Fruit fly (Drosophila melanogaster) whole organism: ENCODE measurements around the gene CG2200.

Experiments used
- CG8478 ChIP-seq: fragments of >200 bp; optimal IDR thresholded peaks from 2 replicates; lab custom pipeline; 2018; ENCODE audit warnings: inconsistent platforms
- Dll ChIP-seq: fragments of >200 bp; optimal IDR thresholded peaks from 2 replicates; lab custom pipeline; 2017
- EcR ChIP-seq, 2 experiments: fragments of >200 bp; optimal IDR thresholded peaks; 2 replicates each; lab custom pipeline; 2017; ENCODE audit warnings: missing biosample characterization in 2 of 2, missing genetic modification characterization in 2 of 2, missing genetic modification reagents in 2 of 2
- pan ChIP-seq: fragments of >200 bp; optimal IDR thresholded peaks from 2 replicates; lab custom pipeline; 2017
- psq ChIP-seq: fragments of >200 bp; optimal IDR thresholded peaks from 2 replicates; lab custom pipeline; 2017
- usp ChIP-seq: fragments of >200 bp; optimal IDR thresholded peaks from 2 replicates; lab custom pipeline; 2017; ENCODE audit warnings: missing biosample characterization, missing genetic modification characterization, mixed read lengths

Gene CG2200

DNA sequence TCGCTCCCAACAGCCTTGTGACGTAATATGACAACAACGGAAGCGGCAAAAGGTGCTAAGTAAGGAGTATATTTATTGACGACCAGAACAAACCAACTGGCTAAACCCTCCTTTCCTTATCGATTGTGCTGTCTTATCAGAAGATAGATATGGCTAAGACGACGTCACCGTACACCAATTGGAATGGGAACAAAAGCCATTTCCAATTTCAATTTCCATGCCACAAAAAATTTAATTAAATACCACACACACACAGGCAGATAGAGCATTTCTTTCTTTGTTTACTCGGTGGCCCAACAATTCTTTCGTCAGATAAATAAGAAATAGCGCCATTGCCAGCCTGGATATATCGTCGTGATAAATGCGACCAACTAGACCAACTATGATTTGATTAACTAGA, 10.5 kb downstream of the CG2200 start:
- TF ChIP-seq pan (lab: Kevin White, UChicago): no peak
- no peak for TF ChIP-seq EcR (GFP tag; optimal IDR thresholded peaks at IDR 0.05; lab: Kevin White, UChicago)
- TF ChIP-seq CG8478 (lab: Kevin White, UChicago): no peak
- no peak for TF ChIP-seq Dll (lab: Kevin White, UChicago)
- no peak for TF ChIP-seq psq
- TF ChIP-seq usp (GFP tag; lab: Kevin White, UChicago): no peak

DNA sequence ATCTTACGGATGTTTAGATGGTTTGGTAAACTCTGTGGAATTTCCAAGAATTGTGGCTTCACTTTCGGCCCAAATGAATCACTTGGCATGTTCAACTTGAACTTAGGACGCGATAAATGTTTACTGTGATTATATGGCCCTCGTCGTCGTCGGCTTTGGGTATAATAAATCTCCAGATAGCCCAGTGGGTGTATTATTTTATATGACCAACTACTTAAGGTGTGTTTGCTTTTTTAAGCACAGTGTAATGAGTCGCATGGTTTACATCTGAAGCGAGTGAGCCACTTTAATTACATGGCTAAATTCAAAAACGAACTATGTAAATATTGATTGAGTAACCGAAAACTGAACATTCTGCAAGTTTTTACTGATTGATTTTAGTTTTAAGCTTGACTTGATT, 11.1 kb downstream of the CG2200 start:
- TF ChIP-seq psq (no peak), pan (lab: Kevin White, UChicago) (no peak), Dll (lab: Kevin White, UChicago) (no peak), usp (GFP tag; lab: Kevin White, UChicago) (no peak), EcR (GFP tag; optimal IDR thresholded peaks at IDR 0.05; lab: Kevin White, UChicago) (no peak), CG8478 (lab: Kevin White, UChicago) (no peak)

DNA sequence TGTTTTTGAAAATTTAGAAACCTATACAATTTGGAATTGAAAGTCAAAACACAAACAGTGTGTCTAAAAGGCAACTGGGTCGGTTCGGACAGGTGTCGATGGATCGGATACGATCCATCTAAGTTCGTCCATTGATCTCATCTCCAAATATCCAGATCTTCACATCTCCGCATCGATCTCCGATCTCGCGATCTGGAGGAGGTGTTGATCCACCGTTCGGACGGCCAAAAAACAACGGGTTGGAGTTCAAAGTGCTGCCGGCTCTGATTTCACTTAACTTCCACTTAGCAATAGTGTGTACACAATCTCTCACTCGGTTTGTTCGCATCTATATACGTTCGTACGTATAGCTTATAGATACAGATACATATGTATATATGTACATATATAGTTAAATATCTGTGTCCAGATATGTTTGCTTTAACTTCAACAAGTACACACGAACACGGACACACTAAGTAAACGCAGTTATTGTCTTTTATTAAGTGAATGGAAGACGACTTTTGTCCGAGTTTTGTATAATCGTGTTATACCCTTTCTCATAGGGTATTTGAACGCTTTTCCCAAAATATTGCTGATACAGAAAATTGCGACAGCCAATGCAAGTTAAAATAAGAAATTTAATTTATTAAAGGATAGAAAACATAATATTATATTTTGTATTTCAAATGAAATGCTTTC, 14.2 kb downstream of the CG2200 start, which contains the start of gene Fer3HCH:
Fer3HCH (minus strand) TSS at position 51 of the 681 bp plus-strand sequence.
- TF ChIP-seq pan (lab: Kevin White, UChicago) (no peak), EcR (GFP tag; optimal IDR thresholded peaks at IDR 0.05; lab: Kevin White, UChicago) (no peak), CG8478 (lab: Kevin White, UChicago) (no peak), Dll (lab: Kevin White, UChicago) (no peak), usp (GFP tag; lab: Kevin White, UChicago) (no peak), psq (no peak)

DNA sequence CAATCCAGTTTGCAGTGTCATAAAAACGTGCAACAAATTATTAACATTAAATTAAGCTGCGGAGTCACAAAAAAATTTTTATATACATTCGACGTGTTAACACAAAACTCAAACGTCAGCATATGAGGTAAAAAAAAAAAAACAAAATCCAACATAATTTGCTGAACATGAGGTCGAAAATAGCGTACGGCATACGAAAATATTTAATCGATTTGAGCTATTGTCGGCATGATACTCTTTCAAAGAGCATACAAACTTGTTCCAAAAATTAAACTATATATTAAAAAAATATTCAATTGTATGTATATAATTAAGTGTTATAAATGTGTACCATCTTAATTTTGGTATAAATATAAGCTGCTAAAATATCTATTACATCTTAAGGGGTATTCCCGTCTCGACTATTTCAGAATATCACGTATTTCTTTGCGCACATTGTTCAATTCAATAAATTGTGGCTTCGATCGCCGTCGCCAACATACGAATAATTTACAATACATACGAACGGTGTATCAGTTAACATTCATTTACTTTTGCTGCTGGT, 15.6 kb downstream of the CG2200 start:
- TF ChIP-seq usp (GFP tag; lab: Kevin White, UChicago) (no peak), pan (lab: Kevin White, UChicago) (no peak)

DNA sequence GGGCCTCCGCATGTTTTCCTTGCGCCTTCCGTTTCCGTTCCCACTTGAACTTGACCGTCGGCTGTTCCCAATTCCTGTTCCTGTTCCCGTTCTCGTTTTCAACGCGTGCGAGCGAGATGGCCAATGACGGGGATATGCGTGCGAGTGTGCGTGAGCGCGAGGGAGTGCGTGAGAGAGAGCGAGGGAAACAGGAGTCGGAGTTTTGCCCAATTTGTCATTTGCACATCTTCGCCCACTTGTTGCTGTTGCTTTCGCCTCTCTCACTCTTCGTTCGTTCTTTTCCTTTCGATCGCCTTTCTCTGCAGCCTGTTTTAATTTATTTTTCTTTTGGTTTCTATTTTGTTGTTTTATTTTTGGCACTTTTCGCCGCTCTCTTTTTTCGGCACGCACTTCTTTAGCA, 17.7 kb downstream of the CG2200 start:
- TF ChIP-seq psq: no peak
- no peak for TF ChIP-seq Dll (lab: Kevin White, UChicago)
- TF ChIP-seq CG8478 (lab: Kevin White, UChicago): no peak
- TF ChIP-seq EcR (GFP tag; optimal IDR thresholded peaks at IDR 0.05; lab: Kevin White, UChicago): no peak

DNA sequence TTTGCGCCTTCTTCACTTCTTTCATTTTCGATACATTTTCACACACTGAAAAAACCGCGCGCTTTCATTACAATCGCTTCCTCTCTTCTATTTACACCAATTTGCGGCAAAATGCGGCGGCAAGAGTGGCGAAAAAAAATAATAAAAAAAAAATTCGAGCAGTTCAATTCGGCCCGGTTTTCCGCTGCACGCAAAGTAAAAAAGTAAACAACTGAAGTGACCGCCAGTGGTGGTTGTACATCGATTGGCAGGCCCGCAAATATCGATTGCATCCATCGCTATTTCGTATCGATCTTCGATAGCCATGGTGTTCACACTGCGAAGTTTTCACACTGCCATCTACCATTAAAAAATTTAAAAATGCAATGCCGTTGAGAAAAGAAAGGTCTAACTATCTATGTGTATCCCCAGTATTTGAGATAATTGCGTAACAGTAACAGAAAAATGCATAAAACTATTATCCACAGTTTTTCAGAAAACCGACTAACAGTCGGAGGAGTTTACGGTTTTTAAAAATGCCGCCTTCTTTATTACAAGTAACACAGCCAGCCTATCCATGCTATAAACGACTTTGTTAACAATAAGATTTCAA, 18.2 kb downstream of the CG2200 start, which contains the start of gene Chpf:
Chpf (minus strand) TSS at position 225 of the 592 bp plus-strand sequence.
- no peak for TF ChIP-seq EcR (GFP tag; optimal IDR thresholded peaks at IDR 0.05; lab: Kevin White, UChicago)

DNA sequence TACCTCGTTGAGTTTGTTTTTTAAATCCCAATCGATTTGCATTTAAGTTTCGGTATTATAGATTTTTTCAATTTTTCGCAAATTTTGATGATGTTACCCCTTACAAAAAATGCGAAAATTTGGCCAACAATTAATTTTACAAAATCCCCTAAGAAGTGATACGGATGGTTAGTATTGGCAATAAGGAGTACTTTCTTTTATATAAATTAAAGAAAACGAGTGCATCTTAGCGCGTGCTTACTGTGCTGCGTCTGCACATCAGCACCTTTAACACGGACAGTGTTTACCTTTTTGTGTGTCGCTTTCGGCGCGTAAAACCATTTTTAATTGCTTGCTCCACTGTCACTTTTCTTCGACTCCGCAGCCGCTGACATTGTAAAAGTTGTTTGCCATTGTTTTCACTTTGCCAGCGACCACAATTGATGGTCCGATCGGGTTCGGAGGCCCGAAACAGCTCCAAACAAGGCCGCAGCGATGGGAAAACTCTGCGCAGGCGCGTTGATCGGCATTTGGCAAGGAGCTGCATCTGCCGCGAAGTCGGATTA, 19.8 kb downstream of the CG2200 start:
- TF ChIP-seq CG8478 (lab: Kevin White, UChicago) (no peak), pan (lab: Kevin White, UChicago) (no peak), usp (GFP tag; lab: Kevin White, UChicago) (no peak), EcR (GFP tag; optimal IDR thresholded peaks at IDR 0.05; lab: Kevin White, UChicago) (no peak), Dll (lab: Kevin White, UChicago) (no peak), psq (no peak)

DNA sequence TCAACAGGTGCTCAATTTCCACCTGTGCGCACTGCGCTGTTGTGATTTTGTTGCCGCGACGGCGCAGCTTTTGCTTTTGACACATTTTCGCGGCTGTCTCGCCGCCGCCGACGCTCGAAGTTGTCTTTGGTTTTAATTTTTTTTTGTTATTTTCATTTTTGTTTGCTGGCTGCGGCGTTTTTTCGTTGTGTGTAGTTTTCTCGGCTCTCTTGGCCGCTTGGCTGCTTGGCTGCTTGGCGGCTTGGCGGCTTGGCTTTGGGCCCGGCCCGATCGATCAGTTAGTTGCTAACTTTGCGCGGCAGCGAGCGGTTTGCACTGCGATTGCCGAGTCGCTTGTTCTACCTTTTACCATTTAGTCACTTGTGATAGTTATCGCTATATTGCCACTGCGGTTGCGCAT, 20.8 kb downstream of the CG2200 start, which contains the start of gene CG42237:
CG42237 (plus strand) TSS at position 271 of the 400 bp plus-strand sequence.
- no peak for TF ChIP-seq EcR (GFP tag; optimal IDR thresholded peaks at IDR 0.05; lab: Kevin White, UChicago)
- no peak for TF ChIP-seq Dll (lab: Kevin White, UChicago)
- no peak for TF ChIP-seq pan (lab: Kevin White, UChicago)
- TF ChIP-seq usp (GFP tag; lab: Kevin White, UChicago): no peak
- TF ChIP-seq CG8478 (lab: Kevin White, UChicago): no peak
- TF ChIP-seq psq: no peak

DNA sequence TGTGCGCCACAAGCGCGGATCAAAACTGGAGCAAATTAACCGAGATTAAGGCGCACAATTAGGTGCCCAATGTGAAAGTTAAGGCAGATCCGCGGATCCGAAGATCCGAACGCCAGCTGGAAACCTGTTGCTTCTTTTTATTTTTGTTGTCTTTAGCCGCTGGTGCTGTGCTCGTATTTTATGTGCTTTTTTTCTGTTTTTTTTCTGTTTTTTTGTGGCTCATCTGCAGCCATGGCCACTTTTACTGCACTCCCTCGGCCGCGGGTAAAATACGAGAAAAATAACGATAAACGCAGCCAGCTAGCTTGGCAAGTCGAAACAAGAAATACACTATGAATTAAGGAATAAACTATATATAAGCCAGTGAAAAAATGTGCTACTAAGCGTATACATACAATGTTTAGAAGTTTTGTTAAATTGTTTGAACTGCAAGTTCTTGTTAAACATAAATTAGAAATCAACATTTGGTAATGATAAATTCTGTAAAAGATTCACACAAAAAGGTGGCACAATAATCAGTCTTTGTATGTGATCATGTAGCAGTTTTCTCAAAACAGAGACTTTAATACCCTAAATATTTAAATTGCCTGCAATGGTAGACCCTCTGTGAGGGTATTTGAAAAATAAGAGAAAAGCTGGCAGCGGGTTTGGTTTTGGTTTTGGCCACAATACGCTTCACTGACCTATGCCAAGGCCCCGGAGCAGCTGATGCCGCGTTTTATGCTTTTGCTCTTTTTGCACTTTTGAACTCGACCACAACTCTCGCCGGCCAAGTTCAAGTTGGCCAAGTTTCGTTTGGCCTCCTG, 22.5 kb downstream of the CG2200 start:
- TF ChIP-seq pan (lab: Kevin White, UChicago): no peak
- no peak for TF ChIP-seq CG8478 (lab: Kevin White, UChicago)
- no peak for TF ChIP-seq EcR (GFP tag; optimal IDR thresholded peaks at IDR 0.05; lab: Kevin White, UChicago)
- no peak for TF ChIP-seq psq
- no peak for TF ChIP-seq usp (GFP tag; lab: Kevin White, UChicago)
- no peak for TF ChIP-seq Dll (lab: Kevin White, UChicago)

DNA sequence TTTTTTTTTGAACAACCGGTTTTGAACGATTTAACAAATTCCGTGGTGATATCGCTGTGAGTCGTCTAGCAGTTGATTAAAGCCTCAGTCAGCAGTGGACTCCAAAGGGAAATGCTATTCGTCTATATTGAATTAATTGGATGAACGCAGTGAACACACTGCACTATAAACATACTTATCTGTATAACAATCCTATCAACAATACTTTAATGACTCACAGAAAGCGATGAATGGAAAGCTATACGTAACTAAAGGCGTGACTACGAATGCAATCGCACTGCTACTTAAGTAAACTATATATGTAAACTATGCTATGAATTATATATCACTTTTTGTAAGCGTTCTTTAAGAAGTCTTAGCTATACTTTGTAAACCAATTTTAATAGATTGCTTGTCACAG, 31.5 kb downstream of the CG2200 start:
- TF ChIP-seq CG8478 (lab: Kevin White, UChicago) (no peak), Dll (lab: Kevin White, UChicago) (no peak), usp (GFP tag; lab: Kevin White, UChicago) (no peak), psq (no peak), pan (lab: Kevin White, UChicago) (no peak), EcR (GFP tag; optimal IDR thresholded peaks at IDR 0.05; lab: Kevin White, UChicago) (no peak)
